Worm (Caenorhabditis elegans) whole organism, young adult: ENCODE data around the gene T04F8.8.

Experiments used
- B0261.1 ChIP-seq: sonication (generic microtip); optimal IDR thresholded peaks from 2 replicates; lab custom pipeline; 2016; ENCODE audit warnings: mild to moderate bottlenecking, missing genetic modification characterization, moderate library complexity, missing compliant biosample characterization
- B0336.3 ChIP-seq: fragments of 200-800 bp; sonication (Bioruptor generic); IDR thresholded peaks from 2 replicates; pipeline ENCODE4 v1.3.6; 2022; ENCODE audit warnings: missing genetic modification characterization, missing compliant biosample characterization
- C17E4.6 ChIP-seq: fragments of 200-800 bp; sonication (Bioruptor generic); IDR thresholded peaks from 2 replicates; pipeline ENCODE4 v1.3.6; 2022; ENCODE audit warnings: missing genetic modification reagents, missing genetic modification characterization, missing compliant biosample characterization
- F33H1.4 ChIP-seq: fragments of 200-800 bp; sonication (Bioruptor generic); IDR thresholded peaks from 2 replicates; pipeline ENCODE4 v1.3.6; 2022; ENCODE audit warnings: missing genetic modification reagents, missing genetic modification characterization, missing compliant biosample characterization
- F49E8.2 ChIP-seq: sonication (generic microtip); optimal IDR thresholded peaks from 3 replicates; lab custom pipeline; 2017; ENCODE audit warnings: missing genetic modification characterization, mild to moderate bottlenecking, missing compliant biosample characterization, antibody characterized with exemption, moderate library complexity; ENCODE audit not compliant: insufficient read depth
- F52B5.7 ChIP-seq: sonication (generic microtip); optimal IDR thresholded peaks from 2 replicates; lab custom pipeline; 2016; ENCODE audit warnings: mild to moderate bottlenecking, missing genetic modification characterization, missing compliant biosample characterization
- T07F8.4 ChIP-seq: sonication (generic microtip); optimal IDR thresholded peaks from 2 replicates; lab custom pipeline; 2016; ENCODE audit warnings: mild to moderate bottlenecking, missing genetic modification characterization, moderate library complexity, missing compliant biosample characterization
- ama-1 ChIP-seq, 3 experiments: fragments of 150-350 bp in 1 of 3; sonication (generic microtip) in 2 of 3; optimal IDR thresholded peaks; 2 replicates each; lab custom pipeline; 2014 to 2018; ENCODE audit warnings: missing biosample characterization in 2 of 3, missing genetic modification characterization in 2 of 3, missing genetic modification reagents in 2 of 3
- aptf-3 ChIP-seq: fragments of 200-800 bp; sonication (Bioruptor generic); IDR thresholded peaks from 2 replicates; pipeline ENCODE4 v1.3.6; 2022; ENCODE audit warnings: missing genetic modification characterization, missing compliant biosample characterization
- attf-6 ChIP-seq: fragments of 200-800 bp; sonication (Bioruptor generic); IDR thresholded peaks from 2 replicates; pipeline ENCODE4 v1.3.6; 2022; ENCODE audit warnings: missing genetic modification reagents, missing genetic modification characterization, missing compliant biosample characterization
- bed-2 ChIP-seq: fragments of 200-800 bp; sonication (Bioruptor generic); IDR thresholded peaks from 2 replicates; pipeline ENCODE4 v1.3.6; 2022; ENCODE audit warnings: missing genetic modification reagents, missing genetic modification characterization, missing compliant biosample characterization
- ccch-3 ChIP-seq: fragments of 200-800 bp; sonication (Bioruptor generic); optimal IDR thresholded peaks from 2 replicates; lab custom pipeline; 2018; ENCODE audit warnings: mild to moderate bottlenecking, missing genetic modification characterization, missing compliant biosample characterization
- ceh-100 ChIP-seq: fragments of 200-800 bp; sonication (Bioruptor generic); IDR thresholded peaks from 2 replicates; pipeline ENCODE4 v1.3.6; 2022; ENCODE audit warnings: missing genetic modification reagents, missing genetic modification characterization, missing compliant biosample characterization
- ceh-40 ChIP-seq: fragments of 200-800 bp; sonication (Bioruptor generic); IDR thresholded peaks from 2 replicates; pipeline ENCODE4 v1.3.6; 2022; ENCODE audit warnings: missing genetic modification characterization, missing compliant biosample characterization
- ceh-91 ChIP-seq: fragments of 200-800 bp; sonication (Bioruptor generic); IDR thresholded peaks from 2 replicates; pipeline ENCODE4 v1.3.6; 2022; ENCODE audit warnings: missing genetic modification reagents, missing genetic modification characterization, missing compliant biosample characterization
- die-1 ChIP-seq: sonication (generic microtip); optimal IDR thresholded peaks from 2 replicates; lab custom pipeline; 2016; ENCODE audit warnings: missing genotype, mild to moderate bottlenecking, missing genetic modification characterization, missing compliant biosample characterization
- dox-1 ChIP-seq: fragments of 200-800 bp; sonication (Bioruptor generic); IDR thresholded peaks from 2 replicates; pipeline ENCODE4 v1.3.6; 2022; ENCODE audit warnings: missing genetic modification reagents, missing genetic modification characterization, missing compliant biosample characterization
- efl-1 ChIP-seq: fragments of 150-350 bp; optimal IDR thresholded peaks from 2 replicates; lab custom pipeline; 2014; ENCODE audit warnings: missing biosample characterization, missing genetic modification reagents, missing genetic modification characterization
- egl-44 ChIP-seq: fragments of 200-800 bp; sonication (Bioruptor generic); IDR thresholded peaks from 2 replicates; pipeline ENCODE4 v1.3.6; 2022; ENCODE audit warnings: missing genetic modification reagents, missing genetic modification characterization, missing compliant biosample characterization
- ekl-4 ChIP-seq: fragments of 200-800 bp; sonication (Bioruptor generic); IDR thresholded peaks from 2 replicates; pipeline ENCODE4 v1.3.6; 2022; ENCODE audit warnings: missing genetic modification reagents, missing genetic modification characterization, missing compliant biosample characterization
- ets-4 ChIP-seq: fragments of 200-800 bp; sonication (Bioruptor generic); optimal IDR thresholded peaks from 2 replicates; lab custom pipeline; 2018; ENCODE audit warnings: mild to moderate bottlenecking, missing genetic modification characterization, missing compliant biosample characterization
- hlh-26 ChIP-seq: fragments of 200-800 bp; sonication (Bioruptor generic); conservative IDR thresholded peaks from 2 replicates; pipeline ENCODE4 v1.3.6; 2022; ENCODE audit warnings: missing genetic modification reagents, missing genetic modification characterization, missing compliant biosample characterization
- hmg-1.2 ChIP-seq: fragments of 200-800 bp; sonication (Bioruptor generic); IDR thresholded peaks from 2 replicates; pipeline ENCODE4 v1.3.6; 2022; ENCODE audit warnings: missing genetic modification reagents, missing genetic modification characterization, missing compliant biosample characterization
- hmg-20 ChIP-seq: fragments of 200-800 bp; sonication (Bioruptor generic); IDR thresholded peaks from 2 replicates; pipeline ENCODE4 v1.3.6; 2022; ENCODE audit warnings: missing genetic modification reagents, missing genetic modification characterization, missing compliant biosample characterization
- hsf-1 ChIP-seq: fragments of 200-800 bp; sonication (Bioruptor generic); IDR thresholded peaks from 2 replicates; pipeline ENCODE4 v1.3.6; 2022; ENCODE audit warnings: missing genetic modification reagents, missing genetic modification characterization, missing compliant biosample characterization
- let-526 ChIP-seq: fragments of 200-800 bp; sonication (Bioruptor generic); IDR thresholded peaks from 2 replicates; pipeline ENCODE4 v1.3.6; 2022; ENCODE audit warnings: missing genetic modification reagents, missing genetic modification characterization, missing compliant biosample characterization
- let-607 ChIP-seq, 2 experiments: fragments of 200-800 bp in 1 of 2; sonication (Bioruptor generic) in 1 of 2; sonication (generic microtip) in 1 of 2; optimal IDR thresholded peaks; 2 replicates each; lab custom pipeline; 2016 to 2018; ENCODE audit warnings: mild to moderate bottlenecking in 2 of 2, missing compliant biosample characterization in 2 of 2, missing genetic modification characterization in 2 of 2, moderate library complexity in 2 of 2, missing genotype in 1 of 2
- lsy-27 ChIP-seq: sonication (generic microtip); optimal IDR thresholded peaks from 2 replicates; lab custom pipeline; 2017; ENCODE audit warnings: missing genetic modification characterization, mild to moderate bottlenecking, missing compliant biosample characterization, antibody characterized with exemption, missing genotype, borderline replicate concordance; ENCODE audit not compliant: insufficient read depth
- madf-10 ChIP-seq: sonication (generic microtip); optimal IDR thresholded peaks from 2 replicates; lab custom pipeline; 2016; ENCODE audit warnings: mild to moderate bottlenecking, missing genetic modification characterization, missing compliant biosample characterization
- nhr-179 ChIP-seq: sonication (generic microtip); optimal IDR thresholded peaks from 2 replicates; lab custom pipeline; 2016; ENCODE audit warnings: mild to moderate bottlenecking, missing genetic modification characterization, missing compliant biosample characterization
- nhr-27 ChIP-seq: fragments of 200-800 bp; sonication (Bioruptor generic); optimal IDR thresholded peaks from 2 replicates; lab custom pipeline; 2018; ENCODE audit warnings: mild to moderate bottlenecking, missing genetic modification characterization, moderate library complexity, missing compliant biosample characterization
- nhr-80 ChIP-seq: sonication (generic microtip); optimal IDR thresholded peaks from 2 replicates; lab custom pipeline; 2016; ENCODE audit warnings: missing genetic modification characterization, missing compliant biosample characterization
- rec-8 ChIP-seq, 2 experiments: sonication (generic microtip); optimal IDR thresholded peaks; 2 replicates each; lab custom pipeline; 2016; ENCODE audit warnings: mild to moderate bottlenecking in 2 of 2, missing genetic modification characterization in 2 of 2, missing genetic modification reagents in 2 of 2, missing genotype in 2 of 2, missing biosample characterization in 1 of 2, missing compliant biosample characterization in 1 of 2, moderate library complexity in 1 of 2
- rpc-1 ChIP-seq, 2 experiments: fragments of 150-350 bp in 1 of 2; sonication (generic microtip) in 1 of 2; optimal IDR thresholded peaks; 2 replicates each; lab custom pipeline; 2014 to 2018; ENCODE audit warnings: missing biosample characterization in 1 of 2, missing genetic modification characterization in 1 of 2, missing genetic modification reagents in 1 of 2, missing genotype in 1 of 2
- snpc-3.4 ChIP-seq: sonication (generic microtip); optimal IDR thresholded peaks from 2 replicates; lab custom pipeline; 2017; ENCODE audit warnings: missing genetic modification characterization, mild to moderate bottlenecking, missing compliant biosample characterization, antibody characterized with exemption, moderate library complexity, missing genotype, missing genetic modification reagents
- tbp1 ChIP-seq: fragments of 200-800 bp; sonication (Bioruptor generic); optimal IDR thresholded peaks from 2 replicates; lab custom pipeline; 2018; ENCODE audit warnings: mild to moderate bottlenecking, missing genetic modification characterization, missing compliant biosample characterization
- tlf-1 ChIP-seq: fragments of 200-800 bp; sonication (Bioruptor generic); optimal IDR thresholded peaks from 2 replicates; lab custom pipeline; 2018; ENCODE audit warnings: mild to moderate bottlenecking, missing genetic modification characterization, missing compliant biosample characterization
- ztf-26 ChIP-seq: sonication (generic microtip); optimal IDR thresholded peaks from 2 replicates; lab custom pipeline; 2017; ENCODE audit warnings: missing genetic modification characterization, missing compliant biosample characterization
- ztf-3 ChIP-seq: fragments of 200-800 bp; sonication (Bioruptor generic); optimal IDR thresholded peaks from 2 replicates; lab custom pipeline; 2018; ENCODE audit warnings: mild to moderate bottlenecking, missing genetic modification characterization, missing compliant biosample characterization
- ztf-6 ChIP-seq: fragments of 200-800 bp; sonication (Bioruptor generic); IDR thresholded peaks from 2 replicates; pipeline ENCODE4 v1.3.6; 2022; ENCODE audit warnings: missing genetic modification reagents, missing genetic modification characterization, missing compliant biosample characterization

T04F8.8 gene

DNA sequence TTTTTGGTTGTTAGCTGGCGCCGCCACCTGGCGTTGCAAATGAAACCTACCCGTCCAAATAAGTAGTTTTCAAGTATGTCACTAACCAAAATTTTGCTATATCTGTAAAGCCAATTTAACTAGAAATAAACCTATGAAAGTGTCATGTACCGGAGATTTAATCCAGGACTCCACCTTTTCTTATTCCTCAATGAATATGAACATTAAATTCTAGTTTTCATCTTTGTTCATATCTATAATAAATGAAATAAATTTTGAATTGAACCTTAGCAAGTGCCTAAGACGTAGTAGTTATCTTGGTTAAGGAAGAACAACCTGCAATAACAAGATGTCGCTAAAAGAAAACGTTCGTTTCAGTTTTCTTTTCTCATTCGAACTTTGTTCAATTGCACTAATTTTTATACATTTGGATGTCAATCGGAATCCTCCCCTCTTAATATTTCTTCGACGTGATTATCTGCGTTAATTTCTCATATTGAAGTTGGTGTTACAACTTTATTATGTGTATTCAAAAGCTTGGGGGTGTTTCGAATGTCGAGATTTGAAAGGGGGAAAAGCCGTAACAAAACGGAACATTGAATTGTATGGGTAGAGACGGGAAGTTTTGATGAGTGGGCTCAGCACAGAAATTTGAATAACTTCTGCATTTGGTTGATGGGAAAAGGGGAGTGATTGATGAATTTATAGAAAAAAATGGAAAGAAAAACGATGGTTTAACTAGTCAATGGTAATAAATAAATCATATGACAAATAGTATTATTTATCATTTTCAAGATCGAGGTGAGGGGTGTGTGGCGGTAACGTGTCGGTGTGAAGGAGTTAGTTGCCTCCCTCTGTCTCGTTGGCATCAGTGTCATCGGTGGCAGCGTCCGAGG is 43.8 kb upstream of the T04F8.8 start (continued):
- TF ChIP-seq ztf-26 (tag; lab: Kevin White, UChicago) (peak; percentile 60), let-607 (tag; optimal IDR thresholded peaks at IDR 0.05; lab: Kevin White, UChicago) (peak in 1 of 2 experiments; percentile 45), F49E8.2 (tag; lab: Kevin White, UChicago) (no peak), B0261.1 (peak; percentile 4), aptf-3 (no peak), T07F8.4 (tag; lab: Kevin White, UChicago) (no peak), madf-10 (tag; lab: Kevin White, UChicago) (peak; percentile 66), rpc-1 (optimal IDR thresholded peaks at IDR 0.05; lab: Kevin White, UChicago) (no peak), rpc-1 (tag; optimal IDR thresholded peaks at IDR 0.05; lab: Kevin White, UChicago) (no peak), F52B5.7 (peak; percentile 82), ztf-3 (GFP tag; lab: Kevin White, UChicago) (peak; percentile 64)
- TF ChIP-seq, all 124 proteins: peak for 46

DNA sequence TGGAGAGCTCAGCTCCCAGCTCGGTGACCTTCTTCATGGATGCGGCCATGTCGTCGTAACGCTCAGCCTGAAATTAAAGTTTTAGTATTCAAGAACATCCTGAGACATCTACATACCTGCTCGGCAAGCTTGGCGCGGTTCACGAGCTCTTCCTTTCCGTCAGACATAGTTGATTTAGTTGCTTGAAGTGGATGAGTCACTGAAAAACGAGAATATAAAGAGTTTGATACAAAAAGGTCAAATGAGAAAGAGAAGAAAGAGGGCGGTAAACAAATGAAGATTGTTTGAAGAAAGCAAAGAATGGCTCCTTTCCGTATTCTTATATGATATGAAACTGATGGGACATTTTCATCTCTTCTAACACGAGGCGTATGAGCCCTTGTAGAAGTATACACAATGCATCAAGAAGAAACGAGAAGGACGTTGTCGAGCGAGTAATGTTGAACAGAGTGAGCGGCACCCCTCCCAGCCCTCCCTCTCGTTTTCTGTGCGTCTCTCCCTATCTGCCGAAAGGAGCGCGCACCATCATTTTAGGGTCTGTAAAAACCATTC is 42.0 kb upstream of the T04F8.8 start, which contains the start of gene ftt-2:
Gene ftt-2, minus strand, starts transcription at position 206 of the 552 bp plus-strand sequence.
- TF ChIP-seq snpc-3.4 (tag; lab: Kevin White, UChicago), result no peak
- peak; percentile 72 for TF ChIP-seq ama-1 (optimal IDR thresholded peaks at IDR 0.05; lab: Kevin White, UChicago)
- TF ChIP-seq ama-1 (GFP tag; optimal IDR thresholded peaks at IDR 0.05; lab: Kevin White, UChicago), result no peak

DNA sequence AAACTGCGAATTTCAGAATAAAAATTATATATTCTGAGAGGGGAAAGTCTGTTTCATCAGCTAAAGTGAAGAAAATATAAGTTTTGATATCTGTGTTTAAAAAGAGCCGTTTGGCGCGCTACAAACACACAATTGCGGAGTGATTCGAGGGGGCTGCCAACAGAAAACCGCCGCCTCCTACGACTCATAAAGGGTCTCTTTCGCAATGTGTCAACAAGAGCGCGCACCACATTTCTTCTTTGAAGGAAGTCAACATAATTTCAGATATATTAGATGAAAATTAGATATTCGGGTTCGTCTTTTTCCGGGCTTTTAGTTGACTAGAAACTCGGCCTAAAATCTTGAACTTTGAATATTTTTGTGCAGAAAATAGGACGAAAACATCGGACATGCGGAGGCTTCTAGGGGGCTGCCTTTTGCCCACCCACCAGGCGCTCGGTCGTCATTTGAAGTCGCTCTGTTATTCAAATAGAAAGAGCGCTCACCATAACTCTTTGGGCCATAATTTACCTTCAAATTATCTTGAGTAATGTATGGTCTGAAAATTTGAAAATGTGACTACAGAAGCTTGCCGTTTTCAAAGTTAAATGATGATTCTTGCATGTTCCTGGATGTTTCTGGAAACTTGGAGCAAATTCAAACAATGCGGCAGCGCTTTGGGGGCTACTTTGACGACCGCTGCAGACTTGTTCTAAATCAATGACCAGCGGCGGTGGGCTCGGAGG is 41.3 kb upstream of the T04F8.8 start:
- TF ChIP-seq let-607 (tag; optimal IDR thresholded peaks at IDR 0.05; lab: Kevin White, UChicago), result peak; percentile 86 to 87
- TF ChIP-seq rec-8 (tag; optimal IDR thresholded peaks at IDR 0.05; lab: Kevin White, UChicago), result no peak
- TF ChIP-seq ztf-6 (GFP tag; lab: Robert Waterston, UW), result peak; percentile 82
- peak; percentile 79 for TF ChIP-seq hmg-1.2 (GFP tag; lab: Robert Waterston, UW)
- TF ChIP-seq let-526 (GFP tag; lab: Robert Waterston, UW), result peak; percentile 69; the same call in 1 of the 2 replicates
- peak; percentile 82 for TF ChIP-seq ekl-4 (GFP tag; lab: Robert Waterston, UW)
- peak; percentile 7; the same call in 1 of the 2 replicates for TF ChIP-seq F33H1.4 (GFP tag; lab: Robert Waterston, UW)
- no peak for TF ChIP-seq bed-2 (GFP tag; lab: Robert Waterston, UW)
- TF ChIP-seq die-1, result peak; percentile 83
- TF ChIP-seq hlh-26, result no peak
- TF ChIP-seq ccch-3 (GFP tag; lab: Kevin White, UChicago), result no peak
- no peak for TF ChIP-seq hsf-1
- no peak for TF ChIP-seq ceh-91 (GFP tag; lab: Robert Waterston, UW)
- no peak for TF ChIP-seq lsy-27
- no peak for TF ChIP-seq egl-44 (GFP tag; lab: Robert Waterston, UW)
- peak; percentile 95 for TF ChIP-seq tlf-1
- peak; percentile 37 for TF ChIP-seq efl-1 (GFP tag; lab: Kevin White, UChicago)
- TF ChIP-seq hmg-20 (GFP tag; lab: Robert Waterston, UW), result no peak
- TF ChIP-seq nhr-179, result no peak
- no peak for TF ChIP-seq attf-6 (GFP tag; lab: Robert Waterston, UW)
- no peak for TF ChIP-seq ets-4 (GFP tag; lab: Kevin White, UChicago)
- peak; percentile 40; the same call in 1 of the 2 replicates for TF ChIP-seq C17E4.6 (GFP tag; lab: Robert Waterston, UW)
- peak; percentile 74 for TF ChIP-seq tbp1 (GFP tag; lab: Kevin White, UChicago)
- peak; percentile 94 for TF ChIP-seq dox-1 (GFP tag; lab: Robert Waterston, UW)
- TF ChIP-seq nhr-27 (tag; lab: Kevin White, UChicago), result no peak
- TF ChIP-seq ceh-40 (GFP tag; lab: Robert Waterston, UW), result no peak
- TF ChIP-seq nhr-80 (tag; lab: Kevin White, UChicago), result peak; percentile 95
- peak; percentile 14; the same call in 1 of the 2 replicates for TF ChIP-seq ceh-100
- TF ChIP-seq B0336.3, result peak; percentile 98
